Worm (Caenorhabditis elegans) whole organism, L1 larva: Measurements from ENCODE around the gene Y41G9A.17.

Experiments used
- C16A3.4 ChIP-seq: fragments of 150-350 bp; optimal IDR thresholded peaks from 2 replicates; lab custom pipeline; 2014; ENCODE audit warnings: missing biosample characterization, missing genetic modification characterization
- Y116A8C.19 ChIP-seq: sonication (generic microtip); optimal IDR thresholded peaks from 2 replicates; lab custom pipeline; 2016; ENCODE audit warnings: missing compliant biosample characterization, missing genetic modification characterization, borderline replicate concordance
- blmp-1 ChIP-seq: fragments of 150-350 bp; optimal IDR thresholded peaks from 2 replicates; lab custom pipeline; 2014; ENCODE audit warnings: missing biosample characterization, missing genetic modification characterization
- ceh-63 ChIP-seq: fragments of 200-800 bp; sonication (Bioruptor generic); optimal IDR thresholded peaks from 2 replicates; lab custom pipeline; 2018; ENCODE audit warnings: mild to moderate bottlenecking, missing genetic modification characterization, missing compliant biosample characterization
- ceh-8 ChIP-seq: fragments of 200-800 bp; sonication (Bioruptor generic); optimal IDR thresholded peaks from 2 replicates; lab custom pipeline; 2018; ENCODE audit warnings: mild to moderate bottlenecking, missing genetic modification characterization, moderate library complexity, missing compliant biosample characterization
- ceh-82 ChIP-seq, 3 experiments: fragments of 150-350 bp in 1 of 3; sonication (generic microtip) in 2 of 3; optimal IDR thresholded peaks; 2 replicates each; lab custom pipeline; 2014 to 2017; ENCODE audit warnings: missing biosample characterization in 3 of 3, missing genetic modification characterization in 3 of 3
- ceh-88 ChIP-seq: fragments of 200-800 bp; sonication (Bioruptor generic); IDR thresholded peaks from 2 replicates; pipeline ENCODE4 v1.3.6; 2022; ENCODE audit warnings: missing genetic modification characterization, missing compliant biosample characterization
- ceh-90 ChIP-seq: sonication (generic microtip); optimal IDR thresholded peaks from 2 replicates; lab custom pipeline; 2016; ENCODE audit warnings: missing genetic modification characterization, missing compliant biosample characterization
- ces-1 ChIP-seq: fragments of 150-350 bp; optimal IDR thresholded peaks from 2 replicates; lab custom pipeline; 2014; ENCODE audit warnings: missing biosample characterization, missing genetic modification reagents, missing genetic modification characterization
- dsc-1 ChIP-seq: sonication (generic microtip); optimal IDR thresholded peaks from 2 replicates; lab custom pipeline; 2016; ENCODE audit warnings: mild to moderate bottlenecking, missing genetic modification characterization, missing compliant biosample characterization
- egl-27 ChIP-seq, 2 experiments: fragments of 150-350 bp in 1 of 2; sonication (generic microtip); optimal IDR thresholded peaks; 3 replicates each; lab custom pipeline; 2017 to 2018; ENCODE audit warnings: missing biosample characterization in 2 of 2, missing genetic modification characterization in 2 of 2, missing genetic modification reagents in 2 of 2
- elt-2 ChIP-seq: sonication (generic microtip); optimal IDR thresholded peaks from 2 replicates; lab custom pipeline; 2016; ENCODE audit warnings: missing genetic modification characterization, mild to moderate bottlenecking, inconsistent platforms, missing compliant biosample characterization, missing genetic modification reagents
- elt-3 ChIP-seq, 6 experiments: fragments of 150-350 bp in 1 of 6; sonication (generic microtip); optimal IDR thresholded peaks; 2 replicates each; lab custom pipeline; 2017 to 2018; ENCODE audit warnings: missing biosample characterization in 6 of 6, missing genetic modification characterization in 6 of 6, inconsistent platforms in 1 of 6
- fkh-4 ChIP-seq: sonication (generic microtip); optimal IDR thresholded peaks from 2 replicates; lab custom pipeline; 2016; ENCODE audit warnings: missing compliant biosample characterization, missing genetic modification characterization, borderline replicate concordance
- fkh-8 ChIP-seq: sonication (generic microtip); optimal IDR thresholded peaks from 2 replicates; lab custom pipeline; 2016; ENCODE audit warnings: mild to moderate bottlenecking, missing genetic modification characterization, missing compliant biosample characterization
- fos-1 ChIP-seq: fragments of 150-350 bp; optimal IDR thresholded peaks from 2 replicates; lab custom pipeline; 2014; ENCODE audit warnings: missing biosample characterization, missing genetic modification characterization
- irx-1 ChIP-seq: sonication (generic microtip); optimal IDR thresholded peaks from 2 replicates; lab custom pipeline; 2016; ENCODE audit warnings: missing genetic modification characterization, missing compliant biosample characterization
- isw-1 ChIP-seq: fragments of 200-800 bp; sonication (Bioruptor generic); IDR thresholded peaks from 2 replicates; pipeline ENCODE4 v1.3.6; 2022; ENCODE audit warnings: missing genetic modification characterization, missing compliant biosample characterization
- jun-1 ChIP-seq: fragments of 150-350 bp; optimal IDR thresholded peaks from 2 replicates; lab custom pipeline; 2014; ENCODE audit warnings: missing biosample characterization, missing genetic modification reagents, missing genetic modification characterization
- lin-14 ChIP-seq: fragments of 200-800 bp; sonication (Bioruptor generic); optimal IDR thresholded peaks from 2 replicates; lab custom pipeline; 2018; ENCODE audit warnings: mild to moderate bottlenecking, missing genetic modification characterization, moderate library complexity, missing compliant biosample characterization
- lin-15B ChIP-seq: fragments of 150-350 bp; sonication (generic microtip); optimal IDR thresholded peaks from 3 replicates; lab custom pipeline; 2014; ENCODE audit warnings: missing biosample characterization, missing genetic modification characterization
- lin-35 ChIP-seq, 2 experiments: fragments of 150-350 bp; optimal IDR thresholded peaks; 2 replicates each; lab custom pipeline; 2014; ENCODE audit warnings: missing biosample characterization in 2 of 2, missing genetic modification characterization in 2 of 2, missing genetic modification reagents in 2 of 2
- lin-39 ChIP-seq: fragments of 150-350 bp; optimal IDR thresholded peaks from 2 replicates; lab custom pipeline; 2014; ENCODE audit warnings: missing biosample characterization, missing genetic modification reagents, missing genetic modification characterization
- lir-3 ChIP-seq: sonication (generic microtip); optimal IDR thresholded peaks from 2 replicates; lab custom pipeline; 2016; ENCODE audit warnings: mild to moderate bottlenecking, missing genetic modification characterization, moderate library complexity, missing compliant biosample characterization; ENCODE audit not compliant: poor library complexity
- lsy-2 ChIP-seq, 2 experiments: fragments of 150-350 bp; optimal IDR thresholded peaks; 2 replicates each; lab custom pipeline; 2014; ENCODE audit warnings: missing biosample characterization in 2 of 2, missing genetic modification characterization in 2 of 2
- nhr-11 ChIP-seq: fragments of 150-350 bp; optimal IDR thresholded peaks from 2 replicates; lab custom pipeline; 2014; ENCODE audit warnings: missing biosample characterization, missing genetic modification characterization
- nhr-12 ChIP-seq: sonication (generic microtip); optimal IDR thresholded peaks from 2 replicates; lab custom pipeline; 2017; ENCODE audit warnings: missing biosample characterization, missing genetic modification characterization
- nhr-237 ChIP-seq: fragments of 150-350 bp; optimal IDR thresholded peaks from 2 replicates; lab custom pipeline; 2014; ENCODE audit warnings: missing biosample characterization, missing genetic modification characterization
- nhr-28 ChIP-seq: fragments of 150-350 bp; optimal IDR thresholded peaks from 2 replicates; lab custom pipeline; 2014; ENCODE audit warnings: missing biosample characterization, missing genetic modification characterization
- nhr-47 ChIP-seq: sonication (generic microtip); optimal IDR thresholded peaks from 2 replicates; lab custom pipeline; 2016; ENCODE audit warnings: mild to moderate bottlenecking, missing genetic modification characterization, moderate library complexity, missing compliant biosample characterization
- nhr-71 ChIP-seq: sonication (generic microtip); optimal IDR thresholded peaks from 2 replicates; lab custom pipeline; 2016; ENCODE audit warnings: mild to moderate bottlenecking, missing genetic modification characterization, moderate library complexity, missing compliant biosample characterization
- nhr-85 ChIP-seq: sonication (generic microtip); peaks from one replicate; lab custom pipeline; 2016; ENCODE audit warnings: missing genetic modification characterization, inconsistent platforms, missing compliant biosample characterization
- nhr-90 ChIP-seq: sonication (generic microtip); optimal IDR thresholded peaks from 2 replicates; lab custom pipeline; 2016; ENCODE audit warnings: mild to moderate bottlenecking, missing genetic modification characterization, missing compliant biosample characterization; ENCODE audit not compliant: poor library complexity
- pag-3 ChIP-seq: sonication (generic microtip); optimal IDR thresholded peaks from 2 replicates; lab custom pipeline; 2017; ENCODE audit warnings: missing genetic modification characterization, mild to moderate bottlenecking, missing compliant biosample characterization, antibody characterized with exemption, borderline replicate concordance; ENCODE audit not compliant: insufficient read depth
- pax-3 ChIP-seq: fragments of 200-800 bp; sonication (Bioruptor generic); optimal IDR thresholded peaks from 2 replicates; lab custom pipeline; 2018; ENCODE audit warnings: mild to moderate bottlenecking, missing genetic modification characterization, moderate library complexity, missing compliant biosample characterization
- rnt-1 ChIP-seq: sonication (generic microtip); optimal IDR thresholded peaks from 2 replicates; lab custom pipeline; 2016; ENCODE audit warnings: mild to moderate bottlenecking, missing genetic modification characterization, moderate library complexity, missing compliant biosample characterization
- skn-1 ChIP-seq: fragments of 150-350 bp; optimal IDR thresholded peaks from 2 replicates; lab custom pipeline; 2014; ENCODE audit warnings: missing biosample characterization, missing genetic modification characterization
- snu-23 ChIP-seq: sonication (generic microtip); optimal IDR thresholded peaks from 2 replicates; lab custom pipeline; 2016; ENCODE audit warnings: missing genetic modification characterization, missing compliant biosample characterization
- sox-4 ChIP-seq: sonication (generic microtip); optimal IDR thresholded peaks from 2 replicates; lab custom pipeline; 2016; ENCODE audit warnings: missing genetic modification characterization, missing compliant biosample characterization
- sptf-1 ChIP-seq: fragments of 150-350 bp; optimal IDR thresholded peaks from 2 replicates; lab custom pipeline; 2014; ENCODE audit warnings: missing biosample characterization, missing genetic modification characterization
- sup-37 ChIP-seq: fragments of 200-800 bp; sonication (Bioruptor generic); optimal IDR thresholded peaks from 2 replicates; lab custom pipeline; 2018; ENCODE audit warnings: mild to moderate bottlenecking, missing genetic modification characterization, missing compliant biosample characterization
- unc-130 ChIP-seq: fragments of 150-350 bp; optimal IDR thresholded peaks from 2 replicates; lab custom pipeline; 2017; ENCODE audit warnings: missing biosample characterization, missing genetic modification characterization, inconsistent platforms
- unc-30 ChIP-seq: sonication (generic microtip); optimal IDR thresholded peaks from 2 replicates; lab custom pipeline; 2017; ENCODE audit warnings: missing biosample characterization, missing genetic modification characterization
- unc-98 ChIP-seq: fragments of 200-800 bp; sonication (Bioruptor generic); IDR thresholded peaks from 2 replicates; pipeline ENCODE4 v1.3.6; 2022; ENCODE audit warnings: missing genetic modification characterization, missing compliant biosample characterization
- xbp-1 ChIP-seq: sonication (generic microtip); optimal IDR thresholded peaks from 2 replicates; lab custom pipeline; 2016; ENCODE audit warnings: missing genetic modification characterization, missing compliant biosample characterization
- zag-1 ChIP-seq: fragments of 150-350 bp; optimal IDR thresholded peaks from 2 replicates; lab custom pipeline; 2014; ENCODE audit warnings: missing biosample characterization, missing genetic modification characterization
- zip-4 ChIP-seq: fragments of 200-800 bp; sonication (Bioruptor generic); optimal IDR thresholded peaks from 2 replicates; lab custom pipeline; 2018; ENCODE audit warnings: mild to moderate bottlenecking, missing genetic modification characterization, moderate library complexity, missing compliant biosample characterization
- ztf-11 ChIP-seq, 2 experiments: sonication (generic microtip); optimal IDR thresholded peaks; 2 replicates each; lab custom pipeline; 2016 to 2017; ENCODE audit warnings: missing genetic modification characterization in 2 of 2, missing biosample characterization in 1 of 2, missing compliant biosample characterization in 1 of 2

Y41G9A.17 gene

ce11 chrX:2975421-2975820 lies 24.1 kb downstream of the Y41G9A.17 start:
- TF ChIP-seq rnt-1 (tag; lab: Kevin White, UChicago), result peak; percentile 64
- TF ChIP-seq lsy-2 (tag; optimal IDR thresholded peaks at IDR 0.05; lab: Kevin White, UChicago), result peak in 1 of 2 experiments; percentile 17
- no peak for TF ChIP-seq unc-130
- TF ChIP-seq nhr-71 (tag; lab: Kevin White, UChicago), result peak; percentile 56
- TF ChIP-seq nhr-47 (tag; lab: Kevin White, UChicago), result no peak
- TF ChIP-seq nhr-90, result no peak
- no peak for TF ChIP-seq irx-1 (tag; lab: Kevin White, UChicago)
- no peak for TF ChIP-seq nhr-237 (tag; lab: Kevin White, UChicago)
- TF ChIP-seq unc-30 (tag; lab: Kevin White, UChicago), result no peak
- TF ChIP-seq snu-23 (GFP tag; lab: Kevin White, UChicago), result peak; percentile 13
- no peak for TF ChIP-seq sptf-1 (tag; lab: Kevin White, UChicago)
- TF ChIP-seq ces-1 (GFP tag; lab: Kevin White, UChicago), result no peak
- TF ChIP-seq ceh-88 (GFP tag; lab: Robert Waterston, UW), result no peak
- no peak for TF ChIP-seq lin-39 (tag; lab: Kevin White, UChicago)
- TF ChIP-seq unc-98 (GFP tag; lab: Robert Waterston, UW), result no peak
- TF ChIP-seq fkh-4 (tag; lab: Kevin White, UChicago), result no peak
- no peak for TF ChIP-seq nhr-12 (tag; lab: Kevin White, UChicago)
- TF ChIP-seq jun-1 (tag; lab: Kevin White, UChicago), result no peak
- no peak for TF ChIP-seq ceh-90 (tag; lab: Kevin White, UChicago)
- no peak for TF ChIP-seq sup-37 (GFP tag; lab: Kevin White, UChicago)
- no peak for TF ChIP-seq ztf-11 (tag; optimal IDR thresholded peaks at IDR 0.05; lab: Kevin White, UChicago)
- peak; percentile 8 for TF ChIP-seq pag-3 (tag; lab: Kevin White, UChicago)
- TF ChIP-seq nhr-11, result no peak
- TF ChIP-seq sox-4 (tag; lab: Kevin White, UChicago), result no peak
- no peak for TF ChIP-seq zag-1 (tag; lab: Kevin White, UChicago)
- peak; percentile 58 for TF ChIP-seq lin-14
- no peak for TF ChIP-seq ceh-8
- TF ChIP-seq isw-1, result no peak
- no peak for TF ChIP-seq ceh-82 (tag; optimal IDR thresholded peaks at IDR 0.05; lab: Kevin White, UChicago)
- no peak for TF ChIP-seq fkh-8 (tag; lab: Kevin White, UChicago)
- TF ChIP-seq skn-1 (tag; lab: Kevin White, UChicago), result no peak
- TF ChIP-seq xbp-1 (tag; lab: Kevin White, UChicago), result peak; percentile 8
- no peak for TF ChIP-seq nhr-28 (tag; lab: Kevin White, UChicago)
- TF ChIP-seq elt-2 (tag; lab: Kevin White, UChicago), result no peak
- no peak for TF ChIP-seq zip-4 (GFP tag; lab: Kevin White, UChicago)
- TF ChIP-seq dsc-1 (tag; lab: Kevin White, UChicago), result peak; percentile 52
- TF ChIP-seq lin-15B (tag; lab: Kevin White, UChicago), result no peak

ce11 chrX:2972272-2973042 lies 27.1 kb downstream of the Y41G9A.17 start:
- no peak for TF ChIP-seq sptf-1 (tag; lab: Kevin White, UChicago)
- TF ChIP-seq skn-1 (tag; lab: Kevin White, UChicago), result peak; percentile 31
- TF ChIP-seq sup-37 (GFP tag; lab: Kevin White, UChicago), result peak; percentile 1
- no peak for TF ChIP-seq pax-3 (tag; lab: Kevin White, UChicago)
- no peak for TF ChIP-seq zip-4 (GFP tag; lab: Kevin White, UChicago)
- TF ChIP-seq Y116A8C.19, result no peak
- TF ChIP-seq blmp-1 (tag; lab: Kevin White, UChicago), result peak; percentile 36
- peak; percentile 0 for TF ChIP-seq lir-3 (tag; lab: Kevin White, UChicago)
- no peak for TF ChIP-seq egl-27 (tag; optimal IDR thresholded peaks at IDR 0.05; lab: Kevin White, UChicago)
- TF ChIP-seq nhr-28 (tag; lab: Kevin White, UChicago), result no peak
- peak; percentile 11 for TF ChIP-seq snu-23 (GFP tag; lab: Kevin White, UChicago)
- no peak for TF ChIP-seq elt-3 (tag; optimal IDR thresholded peaks at IDR 0.05; lab: Kevin White, UChicago)
- peak; percentile 56 for TF ChIP-seq nhr-85 (tag; lab: Kevin White, UChicago)
- peak; percentile 41 for TF ChIP-seq ceh-63 (GFP tag; lab: Kevin White, UChicago)
- TF ChIP-seq ceh-90 (tag; lab: Kevin White, UChicago), result no peak
- no peak for TF ChIP-seq C16A3.4
- TF ChIP-seq nhr-71 (tag; lab: Kevin White, UChicago), result peak; percentile 14
- TF ChIP-seq lin-35 (GFP tag; optimal IDR thresholded peaks at IDR 0.05; lab: Kevin White, UChicago), result peak in 1 of 2 experiments; percentile 58
- TF ChIP-seq nhr-90, result no peak
- peak; percentile 21 for TF ChIP-seq lin-14
- no peak for TF ChIP-seq fos-1
- no peak for TF ChIP-seq nhr-237 (tag; lab: Kevin White, UChicago)
